Worm (Caenorhabditis elegans): ENCODE measurements around the gene fbxb-2.

DNA sequence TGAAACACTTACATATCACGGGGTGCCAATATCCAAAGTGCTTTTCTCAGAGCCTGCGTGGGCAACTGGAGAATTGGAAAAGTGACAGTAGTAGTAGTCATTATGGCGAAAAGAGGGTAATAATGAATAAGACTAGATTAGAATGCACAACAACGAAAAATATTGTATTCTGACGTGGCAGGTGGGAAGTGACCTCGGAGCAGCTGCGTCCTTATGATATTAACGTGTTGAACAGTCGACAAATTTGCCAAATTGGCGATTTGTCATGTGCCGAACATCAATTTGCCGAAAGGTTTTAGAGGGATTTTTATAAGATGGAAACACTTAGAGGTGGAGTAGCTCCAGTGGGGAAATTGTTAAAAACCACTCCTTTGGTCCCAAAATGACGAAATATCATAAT is 13.9 kb upstream of the fbxb-2 start, which contains the start of gene str-81:
- TF ChIP-seq flt-1 (GFP tag; IDR thresholded peaks at IDR 0.05) (no peak), cog-1 (tag; optimal IDR thresholded peaks at IDR 0.05) (no peak), tab-1 (GFP tag; IDR thresholded peaks at IDR 0.05) (no peak), ref-1 (GFP tag; conservative IDR thresholded peaks at IDR 0.05) (no peak), klf-2 (GFP tag; conservative IDR thresholded peaks at IDR 0.05) (no peak)

Measured in whole organism, midembryonic.